Fruit fly (Drosophila melanogaster): Measurements from ENCODE around the gene CG43233.

DNA sequence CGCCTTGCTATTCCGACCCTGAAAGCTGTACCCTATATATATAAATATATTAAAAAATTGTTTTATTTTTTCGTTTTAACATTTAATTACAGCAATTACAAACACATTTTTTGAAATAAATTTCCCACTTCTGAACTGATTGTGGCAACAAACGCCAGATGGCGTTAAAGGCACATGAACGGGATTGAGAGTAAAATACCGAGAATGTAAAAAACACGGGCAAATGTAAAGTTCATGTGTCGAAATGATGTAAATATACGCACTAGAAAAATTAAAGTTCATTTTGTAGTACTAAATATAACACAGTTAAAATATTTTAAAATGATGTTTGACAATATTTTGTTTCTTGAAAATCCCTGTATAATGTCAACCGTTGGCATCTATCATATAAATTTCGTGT, 8.8 kb downstream of the CG43233 start:
- TF ChIP-seq dsx (GFP tag; optimal IDR thresholded peaks at IDR 0.05; ENCODE audit: poor library complexity, severe bottlenecking) (no peak), CG16779 (tag; optimal IDR thresholded peaks at IDR 0.05) (no peak), topi (GFP tag; optimal IDR thresholded peaks at IDR 0.05) (no peak), Blimp-1 (GFP tag; optimal IDR thresholded peaks at IDR 0.05) (no peak), Hr39 (GFP tag; optimal IDR thresholded peaks at IDR 0.05) (peak; percentile 12), acj6 (GFP tag; optimal IDR thresholded peaks at IDR 0.05) (peak; percentile 15), Smox (GFP tag; optimal IDR thresholded peaks at IDR 0.05) (no peak), CG31627 (GFP tag; optimal IDR thresholded peaks at IDR 0.05) (no peak), Sox15 (GFP tag; optimal IDR thresholded peaks at IDR 0.05) (no peak), cyc (GFP tag; optimal IDR thresholded peaks at IDR 0.05) (peak; percentile 1)

Data from whole organism, prepupa.